Worm (Caenorhabditis elegans): ENCODE results near the gene F41E6.17.

The F41E6.17 gene

ce11 chrV:8632788-8633187 is 8.9 kb downstream of the F41E6.17 start:
- TF ChIP-seq hlh-1 (tag; optimal IDR thresholded peaks at IDR 0.05) (no peak), mep-1 (tag; optimal IDR thresholded peaks at IDR 0.05) (no peak), snpc-4 (tag; optimal IDR thresholded peaks at IDR 0.05) (no peak), unc-120 (tag; optimal IDR thresholded peaks at IDR 0.05; ENCODE audit: poor library complexity, severe bottlenecking) (no peak), cnd-1 (tag; optimal IDR thresholded peaks at IDR 0.05) (no peak), pha-4 (tag; optimal IDR thresholded peaks at IDR 0.05) (no peak), tbx-8 (GFP tag; optimal IDR thresholded peaks at IDR 0.05) (no peak), sptf-1 (tag; optimal IDR thresholded peaks at IDR 0.05) (no peak), nhr-76 (tag; optimal IDR thresholded peaks at IDR 0.05) (no peak), elt-3 (tag; optimal IDR thresholded peaks at IDR 0.05) (no peak), zip-8 (tag; optimal IDR thresholded peaks at IDR 0.05) (no peak), unc-39 (tag; optimal IDR thresholded peaks at IDR 0.05) (no peak), ham-2 (GFP tag; optimal IDR thresholded peaks at IDR 0.05) (no peak)

ce11 chrV:8635575-8635974 is 11.7 kb downstream of the F41E6.17 start, which contains the start of gene oac-29:
oac-29 (minus strand) TSS chrV:8635675.
- TF ChIP-seq mls-2 (tag; optimal IDR thresholded peaks at IDR 0.05), result no peak
- no peak for TF ChIP-seq ham-2 (GFP tag; optimal IDR thresholded peaks at IDR 0.05)
- no peak for TF ChIP-seq lsy-2 (tag; optimal IDR thresholded peaks at IDR 0.05)
- no peak for TF ChIP-seq nhr-76 (tag; optimal IDR thresholded peaks at IDR 0.05)
- TF ChIP-seq blmp-1 (tag; optimal IDR thresholded peaks at IDR 0.05), result no peak
- TF ChIP-seq pha-4 (tag; optimal IDR thresholded peaks at IDR 0.05), result no peak
- no peak for TF ChIP-seq nhr-28 (tag; optimal IDR thresholded peaks at IDR 0.05)
- TF ChIP-seq ceh-83 (GFP tag; optimal IDR thresholded peaks at IDR 0.05), result no peak
- TF ChIP-seq M03D4.4 (tag; optimal IDR thresholded peaks at IDR 0.05), result no peak
- TF ChIP-seq mep-1 (tag; optimal IDR thresholded peaks at IDR 0.05), result no peak
- no peak for TF ChIP-seq elt-1 (tag; optimal IDR thresholded peaks at IDR 0.05; ENCODE audit: borderline replicate concordance, insufficient read depth)
- no peak for TF ChIP-seq unc-62 (GFP tag; optimal IDR thresholded peaks at IDR 0.05)
- TF ChIP-seq nhr-237 (tag; optimal IDR thresholded peaks at IDR 0.05), result no peak
- TF ChIP-seq drap-1 (GFP tag; optimal IDR thresholded peaks at IDR 0.05), result no peak

- TF ChIP-seq lin-13 (tag; optimal IDR thresholded peaks at IDR 0.05), result no peak
- TF ChIP-seq snpc-4 (tag; optimal IDR thresholded peaks at IDR 0.05), result no peak
Measured at ce11 chrV:8636907-8637306, 13.0 kb downstream of the F41E6.17 start, which contains the start of gene grl-12. grl-12 (minus strand) TSS chrV:8637007.

- TF ChIP-seq elt-1 (tag; optimal IDR thresholded peaks at IDR 0.05; ENCODE audit: borderline replicate concordance, insufficient read depth) (no peak), cnd-1 (tag; optimal IDR thresholded peaks at IDR 0.05) (no peak), pha-4 (tag; optimal IDR thresholded peaks at IDR 0.05) (no peak), drap-1 (GFP tag; optimal IDR thresholded peaks at IDR 0.05) (no peak), unc-39 (tag; optimal IDR thresholded peaks at IDR 0.05) (no peak), bed-3 (GFP tag; optimal IDR thresholded peaks at IDR 0.05) (no peak), ceh-39 (tag; optimal IDR thresholded peaks at IDR 0.05) (no peak), sem-2 (GFP tag; optimal IDR thresholded peaks at IDR 0.05) (no peak), ceh-83 (GFP tag; optimal IDR thresholded peaks at IDR 0.05) (no peak), ceh-43 (GFP tag; optimal IDR thresholded peaks at IDR 0.05) (no peak), blmp-1 (tag; optimal IDR thresholded peaks at IDR 0.05) (no peak), unc-62 (GFP tag; optimal IDR thresholded peaks at IDR 0.05) (no peak), lsy-2 (tag; optimal IDR thresholded peaks at IDR 0.05) (no peak), lin-13 (tag; optimal IDR thresholded peaks at IDR 0.05) (no peak), elt-3 (tag; optimal IDR thresholded peaks at IDR 0.05) (no peak)
Measured at ce11 chrV:8637666-8638271, 13.9 kb downstream of the F41E6.17 start, which contains the start of the genes F28A12.10 and acd-4. F28A12.10 (minus strand) TSS chrV:8637766. acd-4 (plus strand) TSS chrV:8638221.

ce11 chrV:8641266-8641665 is 17.4 kb downstream of the F41E6.17 start, which contains the start of gene F28A12.3:
F28A12.3 (minus strand) TSS chrV:8641366.
- no peak for TF ChIP-seq nhr-2 (tag; optimal IDR thresholded peaks at IDR 0.05)
- no peak for TF ChIP-seq cnd-1 (tag; optimal IDR thresholded peaks at IDR 0.05)
- TF ChIP-seq ceh-83 (GFP tag; optimal IDR thresholded peaks at IDR 0.05), result no peak
- TF ChIP-seq nhr-12 (tag; optimal IDR thresholded peaks at IDR 0.05), result no peak
- TF ChIP-seq ceh-39 (tag; optimal IDR thresholded peaks at IDR 0.05), result no peak
- no peak for TF ChIP-seq nhr-76 (tag; optimal IDR thresholded peaks at IDR 0.05)
- no peak for TF ChIP-seq flh-1 (GFP tag; optimal IDR thresholded peaks at IDR 0.05)
- TF ChIP-seq ztf-11 (tag; optimal IDR thresholded peaks at IDR 0.05), result no peak
- TF ChIP-seq snpc-4 (tag; optimal IDR thresholded peaks at IDR 0.05), result no peak
- no peak for TF ChIP-seq elt-3 (tag; optimal IDR thresholded peaks at IDR 0.05)
- no peak for TF ChIP-seq blmp-1 (tag; optimal IDR thresholded peaks at IDR 0.05)
- TF ChIP-seq unc-120 (tag; optimal IDR thresholded peaks at IDR 0.05; ENCODE audit: poor library complexity, severe bottlenecking), result no peak
- TF ChIP-seq tbx-8 (GFP tag; optimal IDR thresholded peaks at IDR 0.05), result no peak

Measured in whole organism, mixed stage, embryonic.